Fruit fly (Drosophila melanogaster) whole organism, embryonic: ENCODE results near the gene Tps1.

Source experiments
- Atf6 ChIP-seq: fragments of 200-800 bp; sonication (Bioruptor generic); IDR thresholded peaks from 2 replicates; pipeline ENCODE4 v1.3.6; 2022; ENCODE audit warnings: missing biosample characterization, missing genetic modification characterization
- B-H2 ChIP-seq: fragments of 200-800 bp; sonication (Bioruptor generic); optimal IDR thresholded peaks from 2 replicates; lab custom pipeline; 2018; ENCODE audit warnings: missing biosample characterization, mild to moderate bottlenecking, missing genetic modification characterization
- Bgb ChIP-seq: fragments of 200-800 bp; sonication (Bioruptor generic); IDR thresholded peaks from 2 replicates; pipeline ENCODE4 v1.3.6; 2022; ENCODE audit warnings: missing biosample characterization, missing genetic modification characterization; ENCODE audit not compliant: partially characterized antibody
- CG11695 ChIP-seq: fragments of 200-800 bp; sonication (Bioruptor generic); IDR thresholded peaks from 3 replicates; pipeline ENCODE4 v1.3.6; 2022; ENCODE audit warnings: missing biosample characterization, missing genetic modification characterization
- CG12071 ChIP-seq: fragments of 200-800 bp; sonication (Bioruptor generic); optimal IDR thresholded peaks from 3 replicates; lab custom pipeline; 2018; ENCODE audit warnings: missing biosample characterization, mild to moderate bottlenecking, missing genetic modification characterization
- CG12744 ChIP-seq: fragments of 200-800 bp; sonication (Bioruptor generic); optimal IDR thresholded peaks from 2 replicates; lab custom pipeline; 2016; ENCODE audit warnings: missing biosample characterization, missing genetic modification characterization
- CG13296 ChIP-seq: fragments of 200-800 bp; sonication (Bioruptor generic); optimal IDR thresholded peaks from 3 replicates; lab custom pipeline; 2018; ENCODE audit warnings: missing biosample characterization, mild to moderate bottlenecking, missing genetic modification characterization
- CG17385 ChIP-seq: fragments of 200-800 bp; sonication (Bioruptor generic); optimal IDR thresholded peaks from 3 replicates; lab custom pipeline; 2018; ENCODE audit warnings: missing biosample characterization, mild to moderate bottlenecking, missing genetic modification characterization
- CG2129 ChIP-seq: fragments of 200-800 bp; sonication (Bioruptor generic); IDR thresholded peaks from 2 replicates; pipeline ENCODE4 v1.3.6; 2022; ENCODE audit warnings: missing biosample characterization, missing genetic modification characterization; ENCODE audit not compliant: partially characterized antibody
- CG2199 ChIP-seq: fragments of 200-800 bp; sonication (Bioruptor generic); IDR thresholded peaks from 3 replicates; pipeline ENCODE4 v1.3.6; 2022; ENCODE audit warnings: missing biosample characterization, missing genetic modification characterization
- CG31388 ChIP-seq: fragments of 200-800 bp; sonication (Bioruptor generic); optimal IDR thresholded peaks from 2 replicates; lab custom pipeline; 2016; ENCODE audit warnings: missing biosample characterization, missing genetic modification characterization
- CG32532 ChIP-seq: fragments of 200-800 bp; sonication (Bioruptor generic); IDR thresholded peaks from 2 replicates; pipeline ENCODE4 v1.3.6; 2022; ENCODE audit warnings: missing biosample characterization, missing genetic modification characterization
- CG34224 ChIP-seq: fragments of 200-800 bp; sonication (Bioruptor generic); IDR thresholded peaks from 3 replicates; pipeline ENCODE4 v1.3.6; 2022; ENCODE audit warnings: missing biosample characterization, missing genetic modification characterization; ENCODE audit not compliant: partially characterized antibody
- CG34376 ChIP-seq: fragments of 200-800 bp; sonication (Bioruptor generic); optimal IDR thresholded peaks from 2 replicates; lab custom pipeline; 2018; ENCODE audit warnings: missing biosample characterization, mild to moderate bottlenecking, missing genetic modification characterization
- CG42726 ChIP-seq: fragments of 200-800 bp; sonication (Bioruptor generic); IDR thresholded peaks from 2 replicates; pipeline ENCODE4 v1.3.6; 2022; ENCODE audit warnings: missing biosample characterization, missing genetic modification characterization; ENCODE audit not compliant: partially characterized antibody
- CG6791 ChIP-seq: fragments of 200-800 bp; sonication (Bioruptor generic); IDR thresholded peaks from 3 replicates; pipeline ENCODE4 v1.3.6; 2022; ENCODE audit warnings: missing biosample characterization, missing genetic modification characterization; ENCODE audit not compliant: partially characterized antibody
- CG7745 ChIP-seq: fragments of 200-800 bp; sonication (Bioruptor generic); optimal IDR thresholded peaks from 2 replicates; lab custom pipeline; 2018; ENCODE audit warnings: missing biosample characterization, mild to moderate bottlenecking, missing genetic modification characterization, moderate library complexity
- CG7987 ChIP-seq: fragments of 200-800 bp; sonication (Bioruptor generic); optimal IDR thresholded peaks from 2 replicates; lab custom pipeline; 2018; ENCODE audit warnings: missing biosample characterization, mild to moderate bottlenecking, missing genetic modification characterization, moderate library complexity
- CG8924 ChIP-seq: fragments of 200-800 bp; optimal IDR thresholded peaks from 3 replicates; lab custom pipeline; 2019; ENCODE audit warnings: missing biosample characterization, mild to moderate bottlenecking, missing genetic modification characterization, moderate library complexity
- CG9609 ChIP-seq: fragments of 200-800 bp; sonication (Bioruptor generic); optimal IDR thresholded peaks from 3 replicates; lab custom pipeline; 2016; ENCODE audit warnings: missing biosample characterization, missing genetic modification characterization
- D ChIP-seq, 2 experiments: fragments of 200-800 bp in 1 of 2; fragments of >200 bp in 1 of 2; sonication (Bioruptor generic) in 1 of 2; optimal IDR thresholded peaks; 2 replicates in 1 of 2; 3 replicates in 1 of 2; lab custom pipeline; 2017; ENCODE audit warnings: mild to moderate bottlenecking in 1 of 2, missing biosample characterization in 1 of 2, missing genetic modification characterization in 1 of 2, missing genetic modification reagents in 1 of 2
- D19A ChIP-seq: fragments of 200-800 bp; optimal IDR thresholded peaks from 3 replicates; lab custom pipeline; 2019; ENCODE audit warnings: missing biosample characterization, mild to moderate bottlenecking, missing genetic modification characterization, moderate library complexity
- Dbx ChIP-seq: fragments of 200-800 bp; sonication (Bioruptor generic); IDR thresholded peaks from 3 replicates; pipeline ENCODE4 v1.3.6; 2022; ENCODE audit warnings: missing biosample characterization, missing genetic modification characterization
- HmgZ ChIP-seq: fragments of 200-800 bp; sonication (Bioruptor generic); optimal IDR thresholded peaks from 2 replicates; lab custom pipeline; 2018; ENCODE audit warnings: missing biosample characterization, mild to moderate bottlenecking, missing genetic modification characterization
- Kr ChIP-seq: fragments of 200-800 bp; sonication (Bioruptor generic); optimal IDR thresholded peaks from 2 replicates; lab custom pipeline; 2017; ENCODE audit warnings: missing biosample characterization, mild to moderate bottlenecking, missing genetic modification characterization
- MBD-R2 ChIP-seq: fragments of 200-800 bp; sonication (Bioruptor generic); IDR thresholded peaks from 2 replicates; pipeline ENCODE4 v1.3.6; 2022; ENCODE audit warnings: missing biosample characterization, missing genetic modification characterization
- Max ChIP-seq: fragments of 200-800 bp; sonication (Bioruptor generic); optimal IDR thresholded peaks from 2 replicates; lab custom pipeline; 2016; ENCODE audit warnings: missing biosample characterization, mild to moderate bottlenecking, missing genetic modification characterization
- Pdp1 ChIP-seq, 2 experiments: fragments of 200-800 bp; sonication (Bioruptor generic); optimal IDR thresholded peaks; 3 replicates each; lab custom pipeline; 2016; ENCODE audit warnings: missing biosample characterization in 2 of 2, missing genetic modification characterization in 2 of 2, mild to moderate bottlenecking in 1 of 2, moderate library complexity in 1 of 2
- Ssrp ChIP-seq: fragments of 200-800 bp; sonication (Bioruptor generic); optimal IDR thresholded peaks from 2 replicates; lab custom pipeline; 2018; ENCODE audit warnings: missing biosample characterization, mild to moderate bottlenecking, missing genetic modification characterization, moderate library complexity
- Stat92E ChIP-seq, 3 experiments: fragments of >200 bp in 2 of 3; fragments of 200-800 bp in 1 of 3; sonication (Bioruptor generic) in 1 of 3; optimal IDR thresholded peaks; 2 replicates each; lab custom pipeline; 2017 to 2019; ENCODE audit warnings: missing biosample characterization in 3 of 3, missing genetic modification characterization in 3 of 3, mild to moderate bottlenecking in 1 of 3, moderate library complexity in 1 of 3
- Trl ChIP-seq, 3 experiments: fragments of >200 bp in 2 of 3; fragments of 200-800 bp in 1 of 3; sonication (Bioruptor generic) in 1 of 3; optimal IDR thresholded peaks; 2 replicates in 1 of 3; 3 replicates in 2 of 3; lab custom pipeline; 2016 to 2017; ENCODE audit warnings: missing biosample characterization in 1 of 3, missing genetic modification characterization in 1 of 3
- az2 ChIP-seq: fragments of 200-800 bp; sonication (Bioruptor generic); optimal IDR thresholded peaks from 3 replicates; lab custom pipeline; 2016; ENCODE audit warnings: missing biosample characterization, missing genetic modification characterization
- cg ChIP-seq: fragments of 200-800 bp; sonication (Bioruptor generic); optimal IDR thresholded peaks from 3 replicates; lab custom pipeline; 2019; ENCODE audit warnings: missing biosample characterization, mild to moderate bottlenecking, missing genetic modification characterization, moderate library complexity
- chif ChIP-seq, 2 experiments: fragments of 200-800 bp; sonication (Bioruptor generic); optimal IDR thresholded peaks; 3 replicates each; lab custom pipeline; 2016; ENCODE audit warnings: missing biosample characterization in 2 of 2, missing genetic modification characterization in 2 of 2
- chinmo ChIP-seq: fragments of 200-800 bp; sonication (Bioruptor generic); IDR thresholded peaks from 4 replicates; pipeline ENCODE4 v1.3.6; 2022; ENCODE audit warnings: missing biosample characterization, missing genetic modification characterization; ENCODE audit not compliant: partially characterized antibody
- gfzf ChIP-seq: fragments of 200-800 bp; sonication (Bioruptor generic); optimal IDR thresholded peaks from 2 replicates; lab custom pipeline; 2016; ENCODE audit warnings: missing biosample characterization, mild to moderate bottlenecking, missing genetic modification characterization, moderate library complexity
- kni ChIP-seq: fragments of 200-800 bp; sonication (Bioruptor generic); optimal IDR thresholded peaks from 3 replicates; lab custom pipeline; 2017; ENCODE audit warnings: mild to moderate bottlenecking, missing biosample characterization, missing genetic modification reagents, missing genetic modification characterization
- mirr ChIP-seq: fragments of 200-800 bp; sonication (Bioruptor generic); optimal IDR thresholded peaks from 3 replicates; lab custom pipeline; 2018; ENCODE audit warnings: missing biosample characterization, mild to moderate bottlenecking, missing genetic modification characterization
- oc ChIP-seq: fragments of 200-800 bp; sonication (Bioruptor generic); optimal IDR thresholded peaks from 2 replicates; lab custom pipeline; 2018; ENCODE audit warnings: missing biosample characterization, mild to moderate bottlenecking, missing genetic modification characterization, moderate library complexity
- onecut ChIP-seq: fragments of 200-800 bp; sonication (Bioruptor generic); IDR thresholded peaks from 2 replicates; pipeline ENCODE4 v1.3.6; 2022; ENCODE audit warnings: missing biosample characterization, missing genetic modification characterization
- pan ChIP-seq, 4 experiments: fragments of >200 bp in 3 of 4; fragments of 200-800 bp in 1 of 4; sonication (Bioruptor generic) in 1 of 4; optimal IDR thresholded peaks in 3 of 4; IDR thresholded peaks in 1 of 4; 2 replicates each; pipeline versions ENCODE4 v1.3.6 to Lab custom; 2017 to 2022; ENCODE audit warnings: missing biosample characterization in 2 of 4, missing genetic modification characterization in 2 of 4, mixed read lengths in 1 of 4
- pros ChIP-seq: fragments of 200-800 bp; sonication (Bioruptor generic); optimal IDR thresholded peaks from 3 replicates; lab custom pipeline; 2019; ENCODE audit warnings: missing biosample characterization, mild to moderate bottlenecking, missing genetic modification characterization, moderate library complexity
- ro ChIP-seq: fragments of 200-800 bp; sonication (Bioruptor generic); IDR thresholded peaks from 2 replicates; pipeline ENCODE4 v1.3.6; 2022; ENCODE audit warnings: missing biosample characterization, missing genetic modification characterization
- scrt ChIP-seq: fragments of 200-800 bp; sonication (Bioruptor generic); optimal IDR thresholded peaks from 2 replicates; lab custom pipeline; 2018; ENCODE audit warnings: missing biosample characterization, mild to moderate bottlenecking, missing genetic modification characterization, moderate library complexity
- sna ChIP-seq: fragments of 200-800 bp; sonication (Bioruptor generic); IDR thresholded peaks from 2 replicates; pipeline ENCODE4 v1.3.6; 2022; ENCODE audit warnings: missing biosample characterization, missing genetic modification characterization; ENCODE audit not compliant: partially characterized antibody

Tps1 gene

dm6 chr2L:4346619-4347310 lies 41.4 kb upstream of the Tps1 start:
- TF ChIP-seq CG7987 (peak; percentile 21), CG12744 (GFP tag; lab: Kevin White, UChicago) (no peak), MBD-R2 (GFP tag; lab: Robert Waterston, UW) (peak; percentile 21), az2 (GFP tag; lab: Kevin White, UChicago) (no peak), CG31388 (GFP tag; lab: Kevin White, UChicago) (no peak), onecut (GFP tag; lab: Robert Waterston, UW) (peak; percentile 88), Bgb (GFP tag; lab: Robert Waterston, UW) (peak; percentile 30; the same call in 1 of the 2 replicates), D (optimal IDR thresholded peaks at IDR 0.05; lab: Kevin White, UChicago) (peak; percentile 28), D (GFP tag; optimal IDR thresholded peaks at IDR 0.05; lab: Kevin White, UChicago) (no peak), CG17385 (peak; percentile 95), Ssrp (tag; lab: Kevin White, UChicago) (no peak), Pdp1 (GFP tag; optimal IDR thresholded peaks at IDR 0.05; lab: Kevin White, UChicago) (peak in 1 of 2 experiments; percentile 84), CG9609 (GFP tag; lab: Kevin White, UChicago) (no peak), CG12071 (peak; percentile 7), mirr (GFP tag; lab: Kevin White, UChicago) (peak; percentile 17), Kr (peak; percentile 73), Dbx (GFP tag; lab: Robert Waterston, UW) (no peak), cg (GFP tag; lab: Kevin White, UChicago) (peak; percentile 59), gfzf (GFP tag; lab: Kevin White, UChicago) (no peak), HmgZ (tag; lab: Kevin White, UChicago) (no peak), CG32532 (peak; percentile 36; the same call in 1 of the 2 replicates), Trl (optimal IDR thresholded peaks at IDR 0.05; lab: Kevin White, UChicago) (peak; percentile 45 to 63), Trl (GFP tag; optimal IDR thresholded peaks at IDR 0.05; lab: Kevin White, UChicago) (peak; percentile 13), CG2199 (GFP tag; lab: Robert Waterston, UW) (peak; percentile 57; the same call in 2 of the 3 replicates), CG13296 (no peak), Stat92E (GFP tag; optimal IDR thresholded peaks at IDR 0.05; lab: Kevin White, UChicago) (peak in 1 of 3 experiments; percentile 77), CG11695 (GFP tag; lab: Robert Waterston, UW) (no peak), CG6791 (GFP tag; lab: Robert Waterston, UW) (no peak), CG42726 (GFP tag; lab: Robert Waterston, UW) (no peak), CG7745 (tag; lab: Kevin White, UChicago) (peak; percentile 98), chif (GFP tag; optimal IDR thresholded peaks at IDR 0.05; lab: Kevin White, UChicago) (no peak), pros (peak; percentile 100), ro (GFP tag; lab: Robert Waterston, UW) (no peak), CG34376 (GFP tag; lab: Kevin White, UChicago) (peak; percentile 16), oc (tag; lab: Kevin White, UChicago) (peak; percentile 65), CG34224 (GFP tag; lab: Robert Waterston, UW) (peak; percentile 57; the same call in 1 of the 3 replicates), CG2129 (0 out of 2 replicates have a peak, but pooled peaks have one; percentile 4), scrt (GFP tag; lab: Kevin White, UChicago) (peak; percentile 24), B-H2 (GFP tag; lab: Kevin White, UChicago) (peak; percentile 40), Atf6 (GFP tag; lab: Robert Waterston, UW) (0 out of 2 replicates have a peak, but pooled peaks have one; percentile 12), chinmo (GFP tag; lab: Robert Waterston, UW) (0 out of 4 replicates have a peak, but pooled peaks have one; percentile 59), pan (optimal IDR thresholded peaks at IDR 0.05; lab: Kevin White, UChicago) (peak in 1 of 2 experiments; percentile 80), pan (GFP tag; optimal IDR thresholded peaks at IDR 0.05 in 1 of 2, IDR thresholded peaks at IDR 0.05 in 1 of 2) (peak in 1 of 2 experiments; percentile 86), kni (GFP tag; lab: Kevin White, UChicago) (peak; percentile 77), D19A (tag; lab: Kevin White, UChicago) (peak; percentile 18), Max (GFP tag; lab: Kevin White, UChicago) (no peak), sna (GFP tag; lab: Robert Waterston, UW) (peak; percentile 50; the same call in 1 of the 2 replicates), CG8924 (tag; lab: Kevin White, UChicago) (peak; percentile 51)
